Fruit fly (Drosophila melanogaster) S2 (cell line): Measurements from ENCODE around the gene Nop56.

ENCODE experiments used
- CG8478 ChIP-seq: fragments of >200 bp; optimal IDR thresholded peaks from 2 replicates; lab custom pipeline; 2018
- CTCF ChIP-seq, 2 experiments: fragments of >200 bp; optimal IDR thresholded peaks; 2 replicates each; lab custom pipeline; 2018

DNA sequence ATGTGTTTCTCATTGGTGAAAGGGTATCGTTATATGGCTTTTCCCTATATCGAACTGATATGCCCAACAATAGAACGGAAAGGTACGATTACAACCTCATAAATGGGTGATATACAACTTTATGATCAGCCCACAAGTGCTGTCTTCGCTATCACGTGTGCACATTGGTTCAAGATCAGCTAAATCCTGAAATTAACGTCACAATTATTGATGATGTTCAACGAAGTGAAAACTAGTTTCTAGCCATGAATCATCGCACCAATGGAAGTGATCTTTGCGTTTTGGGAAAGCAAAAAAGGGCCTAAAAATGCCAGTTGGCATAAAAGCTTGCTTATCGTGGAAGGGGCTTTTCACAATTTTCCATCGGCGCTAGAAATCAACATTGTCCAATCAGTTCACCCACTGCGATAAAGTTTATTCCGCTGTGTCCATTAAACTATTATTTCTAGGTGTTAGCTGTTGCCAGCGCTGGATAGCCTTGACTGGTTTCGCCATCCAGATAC lies 43.8 kb upstream of the Nop56 start, which contains the start of gene CG7054:
- TF ChIP-seq CTCF (optimal IDR thresholded peaks at IDR 0.05; lab: Kevin White, UChicago): no peak
- TF ChIP-seq CG8478 (lab: Kevin White, UChicago): no peak
